Fruit fly (Drosophila melanogaster) Kc167 (cell line): Measurements from ENCODE around the gene Nup58.

Experiments
- Myc ChIP-seq: fragments of >200 bp; optimal IDR thresholded peaks from 2 replicates; lab custom pipeline; 2017; ENCODE audit warnings: missing external identifiers
- h ChIP-seq: fragments of >200 bp; optimal IDR thresholded peaks from 3 replicates; lab custom pipeline; 2018; ENCODE audit warnings: missing external identifiers
- insv ChIP-seq: fragments of >200 bp; optimal IDR thresholded peaks from 3 replicates; lab custom pipeline; 2018; ENCODE audit warnings: missing external identifiers
- psq ChIP-seq: fragments of >200 bp; optimal IDR thresholded peaks from 2 replicates; lab custom pipeline; 2017; ENCODE audit warnings: missing external identifiers

DNA sequence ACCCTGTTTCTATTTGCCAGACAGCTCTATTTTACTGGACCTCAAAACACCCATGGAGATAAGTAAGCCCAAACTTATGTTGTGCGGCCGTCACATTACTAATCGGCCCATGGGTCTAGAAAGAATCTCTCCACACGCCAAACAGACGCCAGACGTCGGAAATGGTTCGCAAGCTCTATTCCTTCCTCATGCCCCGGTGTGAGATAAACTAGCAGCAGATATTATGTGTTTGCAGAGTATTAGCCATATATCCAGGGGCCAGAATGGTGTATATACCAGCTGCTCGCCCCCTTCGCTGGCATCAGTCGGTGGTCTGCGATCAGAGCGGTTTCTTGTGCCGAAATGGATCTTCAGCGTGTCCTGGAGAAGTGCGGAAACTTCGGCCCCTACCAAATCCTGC lies 34.9 kb upstream of the Nup58 start, which contains the start of gene CG17752:
- no peak for TF ChIP-seq Myc (lab: Kevin White, UChicago)
- TF ChIP-seq h (lab: Kevin White, UChicago) = no peak
- TF ChIP-seq insv (lab: Kevin White, UChicago) = no peak
- TF ChIP-seq psq (lab: Kevin White, UChicago) = no peak
